Fruit fly (Drosophila melanogaster) whole organism, embryonic: ENCODE measurements around the gene Ubi-p5E.

Experiments
- Abd-B ChIP-seq: fragments of 200-800 bp; sonication (Bioruptor generic); optimal IDR thresholded peaks from 2 replicates; lab custom pipeline; 2018; ENCODE audit warnings: missing biosample characterization, mild to moderate bottlenecking, missing genetic modification characterization, moderate library complexity
- CG10543 ChIP-seq: fragments of 200-800 bp; sonication (Bioruptor generic); optimal IDR thresholded peaks from 3 replicates; lab custom pipeline; 2017; ENCODE audit warnings: missing biosample characterization, mild to moderate bottlenecking, missing genetic modification characterization, moderate library complexity
- CG13624 ChIP-seq: fragments of 200-800 bp; sonication (Bioruptor generic); optimal IDR thresholded peaks from 2 replicates; lab custom pipeline; 2016; ENCODE audit warnings: missing biosample characterization, missing genetic modification characterization
- CG14014 ChIP-seq: fragments of 200-800 bp; sonication (Bioruptor generic); IDR thresholded peaks from 2 replicates; pipeline ENCODE4 v1.3.6; 2022; ENCODE audit warnings: missing biosample characterization, missing genetic modification characterization
- CG15269 ChIP-seq: fragments of 200-800 bp; sonication (Bioruptor generic); optimal IDR thresholded peaks from 2 replicates; lab custom pipeline; 2018; ENCODE audit warnings: missing biosample characterization, mild to moderate bottlenecking, missing genetic modification characterization, moderate library complexity
- CG1602 ChIP-seq: fragments of 200-800 bp; sonication (Bioruptor generic); optimal IDR thresholded peaks from 3 replicates; lab custom pipeline; 2016; ENCODE audit warnings: missing biosample characterization, missing genetic modification characterization
- CG16815 ChIP-seq: fragments of 200-800 bp; sonication (Bioruptor generic); optimal IDR thresholded peaks from 3 replicates; lab custom pipeline; 2017; ENCODE audit warnings: missing biosample characterization, mild to moderate bottlenecking, missing genetic modification characterization
- CG17186 ChIP-seq: fragments of 200-800 bp; sonication (Bioruptor generic); optimal IDR thresholded peaks from 3 replicates; lab custom pipeline; 2017; ENCODE audit warnings: missing biosample characterization, missing genetic modification reagents, missing genetic modification characterization
- CG17829 ChIP-seq: fragments of 200-800 bp; optimal IDR thresholded peaks from 2 replicates; lab custom pipeline; 2019; ENCODE audit warnings: missing biosample characterization, mild to moderate bottlenecking, missing genetic modification characterization, moderate library complexity
- CG2199 ChIP-seq: fragments of 200-800 bp; sonication (Bioruptor generic); IDR thresholded peaks from 3 replicates; pipeline ENCODE4 v1.3.6; 2022; ENCODE audit warnings: missing biosample characterization, missing genetic modification characterization
- CG2889 ChIP-seq: fragments of 200-800 bp; sonication (Bioruptor generic); IDR thresholded peaks from 3 replicates; pipeline ENCODE4 v1.3.6; 2022; ENCODE audit warnings: missing biosample characterization, missing genetic modification characterization
- CG3995 ChIP-seq: fragments of 200-800 bp; sonication (Bioruptor generic); optimal IDR thresholded peaks from 3 replicates; lab custom pipeline; 2016; ENCODE audit warnings: missing biosample characterization, missing genetic modification characterization
- CG6813 ChIP-seq: fragments of 200-800 bp; sonication (Bioruptor generic); optimal IDR thresholded peaks from 2 replicates; lab custom pipeline; 2017; ENCODE audit warnings: missing biosample characterization, missing genetic modification characterization, mild to moderate bottlenecking, moderate library complexity, missing genetic modification reagents
- CG7271 ChIP-seq: fragments of 200-800 bp; sonication (Bioruptor generic); optimal IDR thresholded peaks from 2 replicates; lab custom pipeline; 2018; ENCODE audit warnings: missing biosample characterization, mild to moderate bottlenecking, missing genetic modification characterization, moderate library complexity
- CG8765 ChIP-seq: fragments of 200-800 bp; sonication (Bioruptor generic); IDR thresholded peaks from 2 replicates; pipeline ENCODE4 v1.3.6; 2022; ENCODE audit warnings: missing biosample characterization, missing genetic modification characterization
- CG8944 ChIP-seq: fragments of 200-800 bp; sonication (Bioruptor generic); optimal IDR thresholded peaks from 3 replicates; lab custom pipeline; 2016; ENCODE audit warnings: missing biosample characterization, missing genetic modification characterization
- Dad ChIP-seq: fragments of 200-800 bp; sonication (Bioruptor generic); optimal IDR thresholded peaks from 3 replicates; lab custom pipeline; 2016; ENCODE audit warnings: missing biosample characterization, missing genetic modification characterization
- Deaf1 ChIP-seq: fragments of 200-800 bp; optimal IDR thresholded peaks from 3 replicates; lab custom pipeline; 2019; ENCODE audit warnings: missing biosample characterization, mild to moderate bottlenecking, missing genetic modification characterization, moderate library complexity
- Fer1 ChIP-seq: fragments of 200-800 bp; sonication (Bioruptor generic); optimal IDR thresholded peaks from 2 replicates; lab custom pipeline; 2017; ENCODE audit warnings: missing biosample characterization, mild to moderate bottlenecking, missing genetic modification characterization
- Hey ChIP-seq: fragments of 200-800 bp; sonication (Bioruptor generic); optimal IDR thresholded peaks from 3 replicates; lab custom pipeline; 2018; ENCODE audit warnings: missing biosample characterization, mild to moderate bottlenecking, missing genetic modification characterization
- Mes4 ChIP-seq: fragments of 200-800 bp; sonication (Bioruptor generic); optimal IDR thresholded peaks from 2 replicates; lab custom pipeline; 2016; ENCODE audit warnings: missing biosample characterization, missing genetic modification characterization
- PHDP ChIP-seq: fragments of 200-800 bp; sonication (Bioruptor generic); optimal IDR thresholded peaks from 3 replicates; lab custom pipeline; 2018; ENCODE audit warnings: missing biosample characterization, mild to moderate bottlenecking, missing genetic modification characterization, moderate library complexity
- Ptx1 ChIP-seq: fragments of 200-800 bp; sonication (Bioruptor generic); IDR thresholded peaks from 2 replicates; pipeline ENCODE4 v1.3.6; 2022; ENCODE audit warnings: missing biosample characterization, missing genetic modification characterization
- Xbp1 ChIP-seq: fragments of 200-800 bp; sonication (Bioruptor generic); optimal IDR thresholded peaks from 3 replicates; lab custom pipeline; 2016; ENCODE audit warnings: missing biosample characterization, mild to moderate bottlenecking, missing genetic modification characterization
- ab ChIP-seq: fragments of 200-800 bp; sonication (Bioruptor generic); optimal IDR thresholded peaks from 2 replicates; lab custom pipeline; 2016; ENCODE audit warnings: missing biosample characterization, missing genetic modification characterization
- abd-A ChIP-seq: fragments of 200-800 bp; sonication (Bioruptor generic); optimal IDR thresholded peaks from 3 replicates; lab custom pipeline; 2019; ENCODE audit warnings: missing biosample characterization, mild to moderate bottlenecking, missing genetic modification characterization, moderate library complexity
- ara ChIP-seq: fragments of 200-800 bp; sonication (Bioruptor generic); IDR thresholded peaks from 2 replicates; pipeline ENCODE4 v1.3.6; 2022; ENCODE audit warnings: missing biosample characterization, missing genetic modification characterization
- corto ChIP-seq: fragments of 200-800 bp; sonication (Bioruptor generic); optimal IDR thresholded peaks from 2 replicates; lab custom pipeline; 2016; ENCODE audit warnings: missing biosample characterization, mild to moderate bottlenecking, missing genetic modification characterization, moderate library complexity
- crp ChIP-seq, 2 experiments: fragments of 200-800 bp; sonication (Bioruptor generic); optimal IDR thresholded peaks; 2 replicates in 1 of 2; 3 replicates in 1 of 2; lab custom pipeline; 2017; ENCODE audit warnings: missing biosample characterization in 2 of 2, missing genetic modification characterization in 2 of 2, mild to moderate bottlenecking in 1 of 2, moderate library complexity in 1 of 2
- fd102C ChIP-seq: fragments of 200-800 bp; sonication (Bioruptor generic); optimal IDR thresholded peaks from 2 replicates; lab custom pipeline; 2018; ENCODE audit warnings: missing biosample characterization, mild to moderate bottlenecking, missing genetic modification characterization, moderate library complexity
- ftz-f1 ChIP-seq: fragments of 200-800 bp; sonication (Bioruptor generic); optimal IDR thresholded peaks from 2 replicates; lab custom pipeline; 2016; ENCODE audit warnings: missing biosample characterization, missing genetic modification characterization
- grn ChIP-seq: fragments of 200-800 bp; sonication (Bioruptor generic); optimal IDR thresholded peaks from 3 replicates; lab custom pipeline; 2017; ENCODE audit warnings: missing biosample characterization, missing genetic modification characterization
- ham ChIP-seq: fragments of 200-800 bp; sonication (Bioruptor generic); IDR thresholded peaks from 2 replicates; pipeline ENCODE4 v1.3.6; 2022; ENCODE audit warnings: missing biosample characterization, missing genetic modification characterization
- jigr1 ChIP-seq: fragments of 200-800 bp; sonication (Bioruptor generic); IDR thresholded peaks from 3 replicates; pipeline ENCODE4 v1.3.6; 2022; ENCODE audit warnings: missing biosample characterization, missing genetic modification characterization
- lilli ChIP-seq: fragments of 200-800 bp; sonication (Bioruptor generic); optimal IDR thresholded peaks from 3 replicates; lab custom pipeline; 2016; ENCODE audit warnings: missing biosample characterization, missing genetic modification characterization
- lola ChIP-seq, 3 experiments: fragments of >200 bp in 2 of 3; fragments of 200-800 bp in 1 of 3; sonication (Bioruptor generic) in 1 of 3; optimal IDR thresholded peaks; 2 replicates each; lab custom pipeline; 2017 to 2019; ENCODE audit warnings: missing biosample characterization in 3 of 3, missing genetic modification characterization in 3 of 3, mild to moderate bottlenecking in 1 of 3, moderate library complexity in 1 of 3
- nau ChIP-seq: fragments of 200-800 bp; sonication (Bioruptor generic); optimal IDR thresholded peaks from 3 replicates; lab custom pipeline; 2017; ENCODE audit warnings: missing biosample characterization, mild to moderate bottlenecking, missing genetic modification characterization, missing genetic modification reagents
- odd ChIP-seq: fragments of 200-800 bp; sonication (Bioruptor generic); optimal IDR thresholded peaks from 2 replicates; lab custom pipeline; 2017; ENCODE audit warnings: missing biosample characterization, mild to moderate bottlenecking, missing genetic modification characterization
- pros ChIP-seq: fragments of 200-800 bp; sonication (Bioruptor generic); optimal IDR thresholded peaks from 3 replicates; lab custom pipeline; 2019; ENCODE audit warnings: missing biosample characterization, mild to moderate bottlenecking, missing genetic modification characterization, moderate library complexity
- psq ChIP-seq: fragments of 200-800 bp; sonication (Bioruptor generic); optimal IDR thresholded peaks from 2 replicates; lab custom pipeline; 2017; ENCODE audit warnings: missing biosample characterization, missing genetic modification characterization
- repo ChIP-seq: fragments of 200-800 bp; sonication (Bioruptor generic); optimal IDR thresholded peaks from 2 replicates; lab custom pipeline; 2016; ENCODE audit warnings: missing biosample characterization, missing genetic modification characterization
- ro ChIP-seq: fragments of 200-800 bp; sonication (Bioruptor generic); IDR thresholded peaks from 2 replicates; pipeline ENCODE4 v1.3.6; 2022; ENCODE audit warnings: missing biosample characterization, missing genetic modification characterization
- sim ChIP-seq: fragments of 200-800 bp; sonication (Bioruptor generic); IDR thresholded peaks from 2 replicates; pipeline ENCODE4 v1.3.6; 2022; ENCODE audit warnings: missing biosample characterization, missing genetic modification characterization
- sima ChIP-seq: fragments of 200-800 bp; sonication (Bioruptor generic); optimal IDR thresholded peaks from 2 replicates; lab custom pipeline; 2016; ENCODE audit warnings: missing biosample characterization, missing genetic modification characterization
- slou ChIP-seq: fragments of 200-800 bp; sonication (Bioruptor generic); optimal IDR thresholded peaks from 3 replicates; lab custom pipeline; 2016; ENCODE audit warnings: missing biosample characterization, missing genetic modification characterization
- sqz ChIP-seq: fragments of 200-800 bp; sonication (Bioruptor generic); optimal IDR thresholded peaks from 3 replicates; lab custom pipeline; 2018; ENCODE audit warnings: missing biosample characterization, mild to moderate bottlenecking, missing genetic modification characterization
- stc ChIP-seq: fragments of 200-800 bp; sonication (Bioruptor generic); IDR thresholded peaks from 2 replicates; pipeline ENCODE4 v1.3.6; 2022; ENCODE audit warnings: missing biosample characterization, missing genetic modification characterization
- tio ChIP-seq: fragments of 200-800 bp; sonication (Bioruptor generic); optimal IDR thresholded peaks from 2 replicates; lab custom pipeline; 2017; ENCODE audit warnings: missing biosample characterization, missing genetic modification characterization, inconsistent platforms
- ttk ChIP-seq: fragments of 200-800 bp; sonication (Bioruptor generic); IDR thresholded peaks from 2 replicates; pipeline ENCODE4 v2.1.2; 2022; ENCODE audit warnings: missing biosample characterization, missing genetic modification characterization
- wek ChIP-seq: fragments of 200-800 bp; sonication (Bioruptor generic); optimal IDR thresholded peaks from 3 replicates; lab custom pipeline; 2018; ENCODE audit warnings: missing biosample characterization, mild to moderate bottlenecking, missing genetic modification characterization, moderate library complexity
- zfh1 ChIP-seq: fragments of 200-800 bp; sonication (Bioruptor generic); IDR thresholded peaks from 3 replicates; pipeline ENCODE4 v1.3.6; 2022; ENCODE audit warnings: missing biosample characterization, missing genetic modification characterization
- zfh2 ChIP-seq: fragments of 200-800 bp; sonication (Bioruptor generic); optimal IDR thresholded peaks from 2 replicates; lab custom pipeline; 2016; ENCODE audit warnings: missing biosample characterization, missing genetic modification characterization

Gene Ubi-p5E

DNA sequence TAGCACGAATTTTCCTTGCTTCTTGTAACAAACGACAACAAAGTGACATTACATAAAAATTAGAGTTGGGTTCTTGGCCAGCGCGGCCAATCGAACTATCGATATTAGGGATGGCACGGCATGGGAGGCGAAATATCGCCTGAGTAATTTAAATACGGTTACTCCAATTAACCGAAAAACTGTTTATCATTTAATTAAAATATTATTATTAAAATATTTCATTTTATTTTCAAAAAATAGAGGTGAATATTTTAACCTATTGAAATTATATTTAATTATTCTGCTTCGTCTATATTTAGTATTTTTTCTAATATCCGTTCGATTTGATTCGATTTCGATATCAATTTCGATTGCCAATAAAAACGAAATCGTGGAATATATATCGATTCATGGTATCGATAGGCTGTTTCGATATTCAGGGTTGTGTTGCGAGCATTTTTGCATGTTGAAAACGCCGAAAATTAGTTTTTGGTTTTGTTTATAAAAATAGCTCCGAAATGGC lies 24.0 kb downstream of the Ubi-p5E start, which contains the start of the genes Rbcn-3A and Spx (continued):
- TF ChIP-seq PHDP (peak; percentile 45), CG8944 (GFP tag; lab: Kevin White, UChicago) (no peak), Mes4 (GFP tag; lab: Kevin White, UChicago) (no peak), abd-A (tag; lab: Kevin White, UChicago) (no peak), slou (GFP tag; lab: Kevin White, UChicago) (peak; percentile 21), sim (GFP tag; lab: Robert Waterston, UW) (no peak), Xbp1 (peak; percentile 40), sima (GFP tag; lab: Kevin White, UChicago) (no peak), odd (no peak), ro (no peak), ftz-f1 (GFP tag; lab: Kevin White, UChicago) (no peak), CG17186 (no peak), CG10543 (GFP tag; lab: Kevin White, UChicago) (peak; percentile 16), CG13624 (GFP tag; lab: Kevin White, UChicago) (no peak), zfh2 (GFP tag; lab: Kevin White, UChicago) (no peak), repo (GFP tag; lab: Kevin White, UChicago) (no peak), CG17829 (tag; lab: Kevin White, UChicago) (no peak), fd102C (GFP tag; lab: Kevin White, UChicago) (no peak), tio (GFP tag; lab: Kevin White, UChicago) (no peak), lola (GFP tag; optimal IDR thresholded peaks at IDR 0.05; lab: Kevin White, UChicago) (peak in 1 of 3 experiments; percentile 32), ab (no peak), zfh1 (GFP tag; lab: Robert Waterston, UW) (no peak), CG15269 (tag; lab: Kevin White, UChicago) (peak; percentile 41), pros (no peak), CG2889 (0 out of 3 replicates have a peak, but pooled peaks have one; percentile 27), corto (no peak), nau (GFP tag; lab: Kevin White, UChicago) (no peak), CG16815 (GFP tag; lab: Kevin White, UChicago) (no peak), crp (GFP tag; optimal IDR thresholded peaks at IDR 0.05; lab: Kevin White, UChicago) (no peak), psq (GFP tag; lab: Kevin White, UChicago) (no peak), ham (GFP tag; lab: Robert Waterston, UW) (no peak), Fer1 (GFP tag; lab: Kevin White, UChicago) (no peak), CG8765 (GFP tag; lab: Robert Waterston, UW) (no peak), wek (GFP tag; lab: Kevin White, UChicago) (no peak), Ptx1 (peak; percentile 47), CG14014 (GFP tag; lab: Robert Waterston, UW) (no peak), sqz (no peak), Dad (GFP tag; lab: Kevin White, UChicago) (no peak), CG6813 (GFP tag; lab: Kevin White, UChicago) (no peak), CG7271 (tag; lab: Kevin White, UChicago) (no peak), CG3995 (GFP tag; lab: Kevin White, UChicago) (peak; percentile 4), stc (no peak), lilli (GFP tag; lab: Kevin White, UChicago) (peak; percentile 32), Abd-B (GFP tag; lab: Kevin White, UChicago) (peak; percentile 40), jigr1 (no peak), CG2199 (no peak), Deaf1 (no peak), ttk (GFP tag; lab: Robert Waterston, UW) (no peak), ara (GFP tag; lab: Robert Waterston, UW) (no peak), CG1602 (peak; percentile 5), Hey (tag; lab: Kevin White, UChicago) (no peak), grn (GFP tag; lab: Kevin White, UChicago) (no peak)
